Fruit fly (Drosophila melanogaster) whole organism, embryonic: ENCODE data around the gene CG33181.

ENCODE experiments used
- CG10959 ChIP-seq: fragments of 200-800 bp; sonication (Bioruptor generic); IDR thresholded peaks from 2 replicates; pipeline ENCODE4 v1.3.6; 2022; ENCODE audit warnings: missing biosample characterization, missing genetic modification characterization
- CG11695 ChIP-seq: fragments of 200-800 bp; sonication (Bioruptor generic); IDR thresholded peaks from 3 replicates; pipeline ENCODE4 v1.3.6; 2022; ENCODE audit warnings: missing biosample characterization, missing genetic modification characterization
- CG13424 ChIP-seq: fragments of 200-800 bp; sonication (Bioruptor generic); optimal IDR thresholded peaks from 2 replicates; lab custom pipeline; 2019; ENCODE audit warnings: missing biosample characterization, mild to moderate bottlenecking, missing genetic modification characterization, moderate library complexity
- CG13624 ChIP-seq: fragments of 200-800 bp; sonication (Bioruptor generic); optimal IDR thresholded peaks from 2 replicates; lab custom pipeline; 2016; ENCODE audit warnings: missing biosample characterization, missing genetic modification characterization
- CG1529 ChIP-seq: fragments of 200-800 bp; sonication (Bioruptor generic); optimal IDR thresholded peaks from 3 replicates; lab custom pipeline; 2018; ENCODE audit warnings: missing biosample characterization, missing genetic modification characterization
- CG17328 ChIP-seq: fragments of 200-800 bp; sonication (Bioruptor generic); IDR thresholded peaks from 2 replicates; pipeline ENCODE4 v1.3.6; 2022; ENCODE audit warnings: missing biosample characterization, missing genetic modification characterization
- CG18599 ChIP-seq: fragments of 200-800 bp; sonication (Bioruptor generic); optimal IDR thresholded peaks from 3 replicates; lab custom pipeline; 2017; ENCODE audit warnings: missing biosample characterization, missing genetic modification characterization, mild to moderate bottlenecking, moderate library complexity, missing genetic modification reagents
- CG2120 ChIP-seq: fragments of 200-800 bp; sonication (Bioruptor generic); optimal IDR thresholded peaks from 3 replicates; lab custom pipeline; 2016; ENCODE audit warnings: missing biosample characterization, missing genetic modification characterization
- CG32532 ChIP-seq: fragments of 200-800 bp; sonication (Bioruptor generic); IDR thresholded peaks from 2 replicates; pipeline ENCODE4 v1.3.6; 2022; ENCODE audit warnings: missing biosample characterization, missing genetic modification characterization
- CG3281 ChIP-seq: fragments of 200-800 bp; sonication (Bioruptor generic); optimal IDR thresholded peaks from 3 replicates; lab custom pipeline; 2017; ENCODE audit warnings: missing biosample characterization, mild to moderate bottlenecking, missing genetic modification characterization
- CG4424 ChIP-seq: fragments of 200-800 bp; sonication (Bioruptor generic); optimal IDR thresholded peaks from 3 replicates; lab custom pipeline; 2016; ENCODE audit warnings: missing biosample characterization, missing genetic modification characterization
- CG7745 ChIP-seq: fragments of 200-800 bp; sonication (Bioruptor generic); optimal IDR thresholded peaks from 2 replicates; lab custom pipeline; 2018; ENCODE audit warnings: missing biosample characterization, mild to moderate bottlenecking, missing genetic modification characterization, moderate library complexity
- CG7963 ChIP-seq: fragments of 200-800 bp; sonication (Bioruptor generic); IDR thresholded peaks from 3 replicates; pipeline ENCODE4 v1.3.6; 2022; ENCODE audit warnings: missing biosample characterization, missing genetic modification characterization; ENCODE audit not compliant: partially characterized antibody
- CoRest ChIP-seq: fragments of 200-800 bp; sonication (Bioruptor generic); optimal IDR thresholded peaks from 3 replicates; lab custom pipeline; 2018; ENCODE audit warnings: missing biosample characterization, mild to moderate bottlenecking, missing genetic modification characterization, moderate library complexity
- D19A ChIP-seq: fragments of 200-800 bp; optimal IDR thresholded peaks from 3 replicates; lab custom pipeline; 2019; ENCODE audit warnings: missing biosample characterization, mild to moderate bottlenecking, missing genetic modification characterization, moderate library complexity
- Dbx ChIP-seq: fragments of 200-800 bp; sonication (Bioruptor generic); IDR thresholded peaks from 3 replicates; pipeline ENCODE4 v1.3.6; 2022; ENCODE audit warnings: missing biosample characterization, missing genetic modification characterization
- Drgx ChIP-seq: fragments of 200-800 bp; sonication (Bioruptor generic); IDR thresholded peaks from 2 replicates; pipeline ENCODE4 v1.3.6; 2022; ENCODE audit warnings: missing biosample characterization, missing genetic modification characterization
- Ets65A ChIP-seq: fragments of 200-800 bp; sonication (Bioruptor generic); peaks from one replicate; lab custom pipeline; 2016; ENCODE audit warnings: missing biosample characterization, missing genetic modification characterization
- H2.0 ChIP-seq: fragments of 200-800 bp; sonication (Bioruptor generic); IDR thresholded peaks from 2 replicates; pipeline ENCODE4 v1.3.6; 2022; ENCODE audit warnings: missing biosample characterization, missing genetic modification characterization
- HLH54F ChIP-seq: fragments of 200-800 bp; sonication (Bioruptor generic); optimal IDR thresholded peaks from 3 replicates; lab custom pipeline; 2016; ENCODE audit warnings: missing biosample characterization, missing genetic modification characterization
- Hey ChIP-seq: fragments of 200-800 bp; sonication (Bioruptor generic); optimal IDR thresholded peaks from 3 replicates; lab custom pipeline; 2018; ENCODE audit warnings: missing biosample characterization, mild to moderate bottlenecking, missing genetic modification characterization
- Hr51 ChIP-seq, 2 experiments: fragments of 200-800 bp; sonication (Bioruptor generic); optimal IDR thresholded peaks; 2 replicates in 1 of 2; 3 replicates in 1 of 2; lab custom pipeline; 2016 to 2018; ENCODE audit warnings: missing biosample characterization in 2 of 2, missing genetic modification characterization in 2 of 2, mild to moderate bottlenecking in 1 of 2, moderate library complexity in 1 of 2
- Hsf ChIP-seq: fragments of 200-800 bp; sonication (Bioruptor generic); optimal IDR thresholded peaks from 3 replicates; lab custom pipeline; 2016; ENCODE audit warnings: missing biosample characterization, missing genetic modification characterization
- MBD-R2 ChIP-seq: fragments of 200-800 bp; sonication (Bioruptor generic); IDR thresholded peaks from 2 replicates; pipeline ENCODE4 v1.3.6; 2022; ENCODE audit warnings: missing biosample characterization, missing genetic modification characterization
- Med ChIP-seq: fragments of 200-800 bp; sonication (Bioruptor generic); peaks from one replicate; lab custom pipeline; 2016; ENCODE audit warnings: missing biosample characterization, missing genetic modification characterization, mild to moderate bottlenecking, inconsistent platforms, moderate library complexity
- Optix ChIP-seq: fragments of 200-800 bp; sonication (Bioruptor generic); IDR thresholded peaks from 3 replicates; pipeline ENCODE4 v1.3.6; 2022; ENCODE audit warnings: missing biosample characterization, missing genetic modification characterization
- Pdp1 ChIP-seq, 2 experiments: fragments of 200-800 bp; sonication (Bioruptor generic); optimal IDR thresholded peaks; 3 replicates each; lab custom pipeline; 2016; ENCODE audit warnings: missing biosample characterization in 2 of 2, missing genetic modification characterization in 2 of 2, mild to moderate bottlenecking in 1 of 2, moderate library complexity in 1 of 2
- ase ChIP-seq: fragments of 200-800 bp; sonication (Bioruptor generic); IDR thresholded peaks from 3 replicates; pipeline ENCODE4 v1.3.6; 2022; ENCODE audit warnings: missing biosample characterization, missing genetic modification characterization
- chinmo ChIP-seq: fragments of 200-800 bp; sonication (Bioruptor generic); IDR thresholded peaks from 4 replicates; pipeline ENCODE4 v1.3.6; 2022; ENCODE audit warnings: missing biosample characterization, missing genetic modification characterization; ENCODE audit not compliant: partially characterized antibody
- ci ChIP-seq: fragments of 200-800 bp; sonication (Bioruptor generic); IDR thresholded peaks from 3 replicates; pipeline ENCODE4 v1.3.6; 2022; ENCODE audit warnings: missing biosample characterization, missing genetic modification characterization
- cwo ChIP-seq: fragments of 200-800 bp; sonication (Bioruptor generic); optimal IDR thresholded peaks from 3 replicates; lab custom pipeline; 2017; ENCODE audit warnings: missing biosample characterization, missing genetic modification characterization, mild to moderate bottlenecking, moderate library complexity, missing genetic modification reagents
- exex ChIP-seq: fragments of 200-800 bp; sonication (Bioruptor generic); optimal IDR thresholded peaks from 4 replicates; lab custom pipeline; 2018; ENCODE audit warnings: missing biosample characterization, mild to moderate bottlenecking, missing genetic modification characterization, moderate library complexity
- gce ChIP-seq: fragments of 200-800 bp; sonication (Bioruptor generic); IDR thresholded peaks from 3 replicates; pipeline ENCODE4 v1.3.6; 2022; ENCODE audit warnings: missing biosample characterization, missing genetic modification characterization
- grn ChIP-seq: fragments of 200-800 bp; sonication (Bioruptor generic); optimal IDR thresholded peaks from 3 replicates; lab custom pipeline; 2017; ENCODE audit warnings: missing biosample characterization, missing genetic modification characterization
- mirr ChIP-seq: fragments of 200-800 bp; sonication (Bioruptor generic); optimal IDR thresholded peaks from 3 replicates; lab custom pipeline; 2018; ENCODE audit warnings: missing biosample characterization, mild to moderate bottlenecking, missing genetic modification characterization
- pros ChIP-seq: fragments of 200-800 bp; sonication (Bioruptor generic); optimal IDR thresholded peaks from 3 replicates; lab custom pipeline; 2019; ENCODE audit warnings: missing biosample characterization, mild to moderate bottlenecking, missing genetic modification characterization, moderate library complexity
- repo ChIP-seq: fragments of 200-800 bp; sonication (Bioruptor generic); optimal IDR thresholded peaks from 2 replicates; lab custom pipeline; 2016; ENCODE audit warnings: missing biosample characterization, missing genetic modification characterization
- row ChIP-seq: fragments of 200-800 bp; sonication (Bioruptor generic); IDR thresholded peaks from 3 replicates; pipeline ENCODE4 v1.3.6; 2022; ENCODE audit warnings: missing biosample characterization, missing genetic modification characterization
- run ChIP-seq: fragments of 200-800 bp; sonication (Bioruptor generic); optimal IDR thresholded peaks from 3 replicates; lab custom pipeline; 2018; ENCODE audit warnings: missing biosample characterization, mild to moderate bottlenecking, missing genetic modification characterization
- sc ChIP-seq, 3 experiments: fragments of >200 bp in 2 of 3; fragments of 200-800 bp in 1 of 3; sonication (Bioruptor generic) in 1 of 3; optimal IDR thresholded peaks; 2 replicates in 2 of 3; 3 replicates in 1 of 3; lab custom pipeline; 2017; ENCODE audit warnings: mild to moderate bottlenecking in 1 of 3, missing biosample characterization in 1 of 3, missing genetic modification characterization in 1 of 3, missing genetic modification reagents in 1 of 3
- sd ChIP-seq: fragments of 200-800 bp; sonication (Bioruptor generic); optimal IDR thresholded peaks from 3 replicates; lab custom pipeline; 2018; ENCODE audit warnings: missing biosample characterization, mild to moderate bottlenecking, missing genetic modification characterization, moderate library complexity
- stc ChIP-seq: fragments of 200-800 bp; sonication (Bioruptor generic); IDR thresholded peaks from 2 replicates; pipeline ENCODE4 v1.3.6; 2022; ENCODE audit warnings: missing biosample characterization, missing genetic modification characterization
- sug ChIP-seq: fragments of 200-800 bp; optimal IDR thresholded peaks from 2 replicates; lab custom pipeline; 2019; ENCODE audit warnings: missing biosample characterization, mild to moderate bottlenecking, missing genetic modification characterization, moderate library complexity

CG33181 gene

dm6 chrX:8493473-8493872 lies 4.3 kb downstream of the CG33181 start (continued):
- peak; percentile 54 for TF ChIP-seq H2.0 (GFP tag; lab: Robert Waterston, UW)
- peak; percentile 14 for TF ChIP-seq CG13424 (tag; lab: Kevin White, UChicago)
- TF ChIP-seq CG17328: peak; percentile 29; the same call in 1 of the 2 replicates
- TF ChIP-seq HLH54F (GFP tag; lab: Kevin White, UChicago): peak; percentile 58
- TF ChIP-seq Hsf (GFP tag; lab: Kevin White, UChicago): peak; percentile 39
- no peak for TF ChIP-seq CG7963 (GFP tag; lab: Robert Waterston, UW)
- TF ChIP-seq D19A (tag; lab: Kevin White, UChicago): no peak
- 0 out of 2 replicates have a peak, but pooled peaks have one; percentile 28 for TF ChIP-seq stc
- peak; percentile 68; the same call in 1 of the 3 replicates for TF ChIP-seq Dbx
- peak; percentile 22; the same call in 1 of the 3 replicates for TF ChIP-seq gce (GFP tag; lab: Robert Waterston, UW)
- peak in 1 of 2 experiments; percentile 48 for TF ChIP-seq Hr51 (GFP tag; optimal IDR thresholded peaks at IDR 0.05; lab: Kevin White, UChicago)
- TF ChIP-seq ase: no peak
- TF ChIP-seq CG3281 (GFP tag; lab: Kevin White, UChicago): peak; percentile 56
- no peak for TF ChIP-seq CG4424
- TF ChIP-seq Ets65A (GFP tag; lab: Kevin White, UChicago): peak; percentile 71
- no peak for TF ChIP-seq sc (optimal IDR thresholded peaks at IDR 0.05; lab: Kevin White, UChicago)
- TF ChIP-seq sc (GFP tag; optimal IDR thresholded peaks at IDR 0.05; lab: Kevin White, UChicago): no peak
- TF ChIP-seq CoRest (tag; lab: Kevin White, UChicago): peak; percentile 8
- peak; percentile 72 for TF ChIP-seq CG32532 (GFP tag; lab: Robert Waterston, UW)
- 0 out of 3 replicates have a peak, but pooled peaks have one; percentile 27 for TF ChIP-seq Optix (GFP tag; lab: Robert Waterston, UW)
- TF ChIP-seq CG11695 (GFP tag; lab: Robert Waterston, UW): peak; percentile 64; the same call in 2 of the 3 replicates
- TF ChIP-seq MBD-R2 (GFP tag; lab: Robert Waterston, UW): peak; percentile 14; the same call in 1 of the 2 replicates
- no peak for TF ChIP-seq repo
- TF ChIP-seq, all 482 proteins: peak for 166

- TF ChIP-seq Pdp1 (GFP tag; optimal IDR thresholded peaks at IDR 0.05; lab: Kevin White, UChicago) (peak in 1 of 2 experiments; percentile 55), exex (tag; lab: Kevin White, UChicago) (peak; percentile 77), mirr (GFP tag; lab: Kevin White, UChicago) (peak; percentile 62), sd (tag; lab: Kevin White, UChicago) (peak; percentile 31), chinmo (no peak)
- TF ChIP-seq, all 482 proteins: peak for 4
These were observed 7.2 kb downstream of the CG33181 start for dm6 chrX:8496362-8496761.

dm6 chrX:8497604-8498232 lies 8.6 kb downstream of the CG33181 start:
- TF ChIP-seq sug (tag; lab: Kevin White, UChicago) (peak; percentile 12), pros (GFP tag; lab: Kevin White, UChicago) (no peak), Hey (tag; lab: Kevin White, UChicago) (peak; percentile 11), sc (optimal IDR thresholded peaks at IDR 0.05; lab: Kevin White, UChicago) (no peak), sc (GFP tag; optimal IDR thresholded peaks at IDR 0.05; lab: Kevin White, UChicago) (no peak), row (0 out of 3 replicates have a peak, but pooled peaks have one; percentile 11), grn (GFP tag; lab: Kevin White, UChicago) (peak; percentile 63), ci (GFP tag; lab: Robert Waterston, UW) (no peak), CG18599 (GFP tag; lab: Kevin White, UChicago) (no peak), cwo (GFP tag; lab: Kevin White, UChicago) (peak; percentile 60), HLH54F (GFP tag; lab: Kevin White, UChicago) (no peak), CG13624 (no peak), CG1529 (GFP tag; lab: Kevin White, UChicago) (no peak), CG10959 (no peak), Drgx (no peak), CG2120 (GFP tag; lab: Kevin White, UChicago) (peak; percentile 3), mirr (GFP tag; lab: Kevin White, UChicago) (peak; percentile 48), Med (peak; percentile 40), CG7745 (tag; lab: Kevin White, UChicago) (no peak), exex (tag; lab: Kevin White, UChicago) (peak; percentile 58), run (no peak)
- TF ChIP-seq, all 482 proteins: peak for 9
